Worm (Caenorhabditis elegans): ENCODE results near the gene Y71H2B.4.

- TF ChIP-seq nhr-23 (tag; optimal IDR thresholded peaks at IDR 0.05) (peak; percentile 10), elt-3 (tag; optimal IDR thresholded peaks at IDR 0.05) (no peak), nhr-12 (tag; optimal IDR thresholded peaks at IDR 0.05) (no peak), pqm-1 (tag; optimal IDR thresholded peaks at IDR 0.05) (no peak), elt-2 (tag; optimal IDR thresholded peaks at IDR 0.05) (no peak), ceh-9 (tag; optimal IDR thresholded peaks at IDR 0.05) (no peak), unc-62 (GFP tag; optimal IDR thresholded peaks at IDR 0.05) (no peak), nhr-11 (tag; optimal IDR thresholded peaks at IDR 0.05) (no peak), hmg-11 (tag; optimal IDR thresholded peaks at IDR 0.05) (peak; percentile 27), ztf-11 (tag; optimal IDR thresholded peaks at IDR 0.05) (no peak), tbx-2 (tag; optimal IDR thresholded peaks at IDR 0.05) (no peak), fos-1 (tag; optimal IDR thresholded peaks at IDR 0.05) (no peak), ZK546.5 (tag; optimal IDR thresholded peaks at IDR 0.05) (no peak), ceh-16 (tag; optimal IDR thresholded peaks at IDR 0.05) (no peak)
These were observed 37.4 kb downstream of the Y71H2B.4 start for ce11 chrIII:2656168-2656567.
